Worm (Caenorhabditis elegans): ENCODE measurements around the gene str-60.

ce11 chrV:15858292-15858691 lies 39.5 kb upstream of the str-60 start, which contains the start of gene srh-148:
- TF ChIP-seq ref-1 (GFP tag; conservative IDR thresholded peaks at IDR 0.05) (no peak), flt-1 (GFP tag; IDR thresholded peaks at IDR 0.05) (no peak), med-1 (GFP tag; optimal IDR thresholded peaks at IDR 0.05; ENCODE audit: insufficient read depth) (no peak)
